Fruit fly (Drosophila melanogaster): ENCODE measurements around the gene CG15443.

CG15443 gene

dm6 chr2L:4440881-4441737, 22.1 kb downstream of the CG15443 start, which contains the start of gene CG15431 (continued):
- no peak for TF ChIP-seq BEAF-32 (GFP tag; optimal IDR thresholded peaks at IDR 0.05)
- peak; percentile 37 for TF ChIP-seq tin (GFP tag; optimal IDR thresholded peaks at IDR 0.05)
- TF ChIP-seq CG10431 (GFP tag; optimal IDR thresholded peaks at IDR 0.05), result no peak
- no peak for TF ChIP-seq CG15073 (GFP tag; optimal IDR thresholded peaks at IDR 0.05)
- TF ChIP-seq ci (GFP tag; IDR thresholded peaks at IDR 0.05), result peak; percentile 68; the same call in 1 of the 3 replicates
- TF ChIP-seq CG3726 (GFP tag; IDR thresholded peaks at IDR 0.05), result peak; percentile 59; the same call in 1 of the 3 replicates
- peak; percentile 35; the same call in 1 of the 2 replicates for TF ChIP-seq CG6272 (GFP tag; IDR thresholded peaks at IDR 0.05)
- TF ChIP-seq caup (GFP tag; optimal IDR thresholded peaks at IDR 0.05; ENCODE audit: severe bottlenecking), result peak; percentile 70
- peak; percentile 56 for TF ChIP-seq CG9215 (GFP tag; IDR thresholded peaks at IDR 0.05)
- TF ChIP-seq Pdp1 (GFP tag; optimal IDR thresholded peaks at IDR 0.05), result peak; percentile 11 to 60
- TF ChIP-seq CG12659 (GFP tag; optimal IDR thresholded peaks at IDR 0.05), result peak; percentile 39
- TF ChIP-seq scrt (GFP tag; optimal IDR thresholded peaks at IDR 0.05), result peak; percentile 55
- TF ChIP-seq NC2α (GFP tag; optimal IDR thresholded peaks at IDR 0.05), result no peak
- TF ChIP-seq CG2712 (tag; optimal IDR thresholded peaks at IDR 0.05), result peak; percentile 40
- no peak for TF ChIP-seq trh (GFP tag; optimal IDR thresholded peaks at IDR 0.05)
- TF ChIP-seq Jarid2 (GFP tag; optimal IDR thresholded peaks at IDR 0.05), result peak; percentile 82
- TF ChIP-seq Taf1 (GFP tag; IDR thresholded peaks at IDR 0.05), result peak; percentile 46; the same call in 1 of the 2 replicates
- TF ChIP-seq CG12391 (tag; optimal IDR thresholded peaks at IDR 0.05), result peak; percentile 61
- TF ChIP-seq al (GFP tag; IDR thresholded peaks at IDR 0.05), result 0 out of 2 replicates have a peak, but pooled peaks have one; percentile 37
- peak; percentile 59 for TF ChIP-seq CG5180 (GFP tag; optimal IDR thresholded peaks at IDR 0.05)
- peak; percentile 41 for TF ChIP-seq CG4854 (GFP tag; optimal IDR thresholded peaks at IDR 0.05)
- TF ChIP-seq CG17186 (GFP tag; optimal IDR thresholded peaks at IDR 0.05), result no peak
- TF ChIP-seq BtbVII (GFP tag; optimal IDR thresholded peaks at IDR 0.05), result peak; percentile 43
- TF ChIP-seq peb (GFP tag; IDR thresholded peaks at IDR 0.05), result no peak
- TF ChIP-seq slbo (GFP tag; IDR thresholded peaks at IDR 0.05), result peak; percentile 78
- TF ChIP-seq ab (GFP tag; optimal IDR thresholded peaks at IDR 0.05), result no peak
- peak; percentile 71 for TF ChIP-seq sob (GFP tag; IDR thresholded peaks at IDR 0.05)
- peak; percentile 41 for TF ChIP-seq Mad (GFP tag; optimal IDR thresholded peaks at IDR 0.05)
- no peak for TF ChIP-seq pan (optimal IDR thresholded peaks at IDR 0.05)
- TF ChIP-seq pan (GFP tag; optimal IDR thresholded peaks at IDR 0.05 in 1 of 2, IDR thresholded peaks at IDR 0.05 in 1 of 2), result peak in 1 of 2 experiments; percentile 78
- peak; percentile 37 for TF ChIP-seq sug (tag; optimal IDR thresholded peaks at IDR 0.05)
- TF ChIP-seq E2f2 (GFP tag; IDR thresholded peaks at IDR 0.05), result peak; percentile 48
- TF ChIP-seq unc-4 (GFP tag; IDR thresholded peaks at IDR 0.05; ENCODE audit: partially characterized antibody), result no peak
- TF ChIP-seq CG13123 (GFP tag; optimal IDR thresholded peaks at IDR 0.05), result peak; percentile 5
- 0 out of 2 replicates have a peak, but pooled peaks have one; percentile 8 for TF ChIP-seq CG14667 (GFP tag; IDR thresholded peaks at IDR 0.05)
- TF ChIP-seq CG10979 (tag; optimal IDR thresholded peaks at IDR 0.05), result peak; percentile 28
- TF ChIP-seq Hmr (GFP tag; optimal IDR thresholded peaks at IDR 0.05), result peak; percentile 75
- TF ChIP-seq Nf-YB (GFP tag; optimal IDR thresholded peaks at IDR 0.05), result no peak
- no peak for TF ChIP-seq ato (GFP tag; IDR thresholded peaks at IDR 0.05; ENCODE audit: partially characterized antibody)
- no peak for TF ChIP-seq fd102C (GFP tag; optimal IDR thresholded peaks at IDR 0.05)
- TF ChIP-seq CG10147 (GFP tag; optimal IDR thresholded peaks at IDR 0.05), result peak; percentile 28
- 0 out of 2 replicates have a peak, but pooled peaks have one; percentile 41 for TF ChIP-seq CG10321 (GFP tag; IDR thresholded peaks at IDR 0.05)
- peak; percentile 13 for TF ChIP-seq CG2116 (GFP tag; optimal IDR thresholded peaks at IDR 0.05)
- TF ChIP-seq CG12299 (tag; optimal IDR thresholded peaks at IDR 0.05), result peak; percentile 56
- peak; percentile 56; the same call in 1 of the 2 replicates for TF ChIP-seq lmd (GFP tag; IDR thresholded peaks at IDR 0.05)
- TF ChIP-seq ems (GFP tag; optimal IDR thresholded peaks at IDR 0.05), result peak; percentile 20
- TF ChIP-seq CG7839 (tag; optimal IDR thresholded peaks at IDR 0.05), result peak; percentile 61
- TF ChIP-seq Nf-YC (tag; optimal IDR thresholded peaks at IDR 0.05), result peak; percentile 1

Measured in whole organism, embryonic.